Worm (Caenorhabditis elegans) whole organism, L1 larva: ENCODE measurements around the gene H39E23.3.

ENCODE experiments used
- aha-1 ChIP-seq: fragments of 150-350 bp; optimal IDR thresholded peaks from 2 replicates; lab custom pipeline; 2014; ENCODE audit warnings: missing biosample characterization, missing genetic modification characterization
- alr-1 ChIP-seq: fragments of 200-800 bp; sonication (Bioruptor generic); optimal IDR thresholded peaks from 2 replicates; lab custom pipeline; 2018; ENCODE audit warnings: borderline replicate concordance, mild to moderate bottlenecking, missing genetic modification characterization, missing compliant biosample characterization
- blmp-1 ChIP-seq: fragments of 150-350 bp; optimal IDR thresholded peaks from 2 replicates; lab custom pipeline; 2014; ENCODE audit warnings: missing biosample characterization, missing genetic modification characterization
- ceh-82 ChIP-seq, 3 experiments: fragments of 150-350 bp in 1 of 3; sonication (generic microtip) in 2 of 3; optimal IDR thresholded peaks; 2 replicates each; lab custom pipeline; 2014 to 2017; ENCODE audit warnings: missing biosample characterization in 3 of 3, missing genetic modification characterization in 3 of 3
- ces-1 ChIP-seq: fragments of 150-350 bp; optimal IDR thresholded peaks from 2 replicates; lab custom pipeline; 2014; ENCODE audit warnings: missing biosample characterization, missing genetic modification reagents, missing genetic modification characterization
- dpl-1 ChIP-seq, 3 experiments: fragments of 150-350 bp in 2 of 3; sonication (generic microtip) in 1 of 3; optimal IDR thresholded peaks; 2 replicates each; lab custom pipeline; 2014 to 2017; ENCODE audit warnings: missing biosample characterization in 3 of 3, missing genetic modification characterization in 3 of 3, missing genetic modification reagents in 3 of 3
- dsc-1 ChIP-seq: sonication (generic microtip); optimal IDR thresholded peaks from 2 replicates; lab custom pipeline; 2016; ENCODE audit warnings: mild to moderate bottlenecking, missing genetic modification characterization, missing compliant biosample characterization
- egl-13 ChIP-seq: sonication (generic microtip); optimal IDR thresholded peaks from 2 replicates; lab custom pipeline; 2016; ENCODE audit warnings: missing genotype, missing genetic modification reagents, missing genetic modification characterization, missing compliant biosample characterization
- fkh-10 ChIP-seq: sonication (generic microtip); optimal IDR thresholded peaks from 2 replicates; lab custom pipeline; 2017; ENCODE audit warnings: missing biosample characterization, missing genetic modification reagents, missing genetic modification characterization
- fkh-4 ChIP-seq: sonication (generic microtip); optimal IDR thresholded peaks from 2 replicates; lab custom pipeline; 2016; ENCODE audit warnings: missing compliant biosample characterization, missing genetic modification characterization, borderline replicate concordance
- fkh-8 ChIP-seq: sonication (generic microtip); optimal IDR thresholded peaks from 2 replicates; lab custom pipeline; 2016; ENCODE audit warnings: mild to moderate bottlenecking, missing genetic modification characterization, missing compliant biosample characterization
- hlh-17 ChIP-seq: fragments of 200-800 bp; sonication (Bioruptor generic); optimal IDR thresholded peaks from 2 replicates; lab custom pipeline; 2018; ENCODE audit warnings: missing genetic modification characterization, mild to moderate bottlenecking, missing compliant biosample characterization, moderate library complexity, borderline replicate concordance
- hlh-4 ChIP-seq: sonication (generic microtip); optimal IDR thresholded peaks from 2 replicates; lab custom pipeline; 2016; ENCODE audit warnings: mild to moderate bottlenecking, missing genetic modification characterization, missing compliant biosample characterization
- lin-14 ChIP-seq: fragments of 200-800 bp; sonication (Bioruptor generic); optimal IDR thresholded peaks from 2 replicates; lab custom pipeline; 2018; ENCODE audit warnings: mild to moderate bottlenecking, missing genetic modification characterization, moderate library complexity, missing compliant biosample characterization
- lin-35 ChIP-seq, 2 experiments: fragments of 150-350 bp; optimal IDR thresholded peaks; 2 replicates each; lab custom pipeline; 2014; ENCODE audit warnings: missing biosample characterization in 2 of 2, missing genetic modification characterization in 2 of 2, missing genetic modification reagents in 2 of 2
- lin-39 ChIP-seq: fragments of 150-350 bp; optimal IDR thresholded peaks from 2 replicates; lab custom pipeline; 2014; ENCODE audit warnings: missing biosample characterization, missing genetic modification reagents, missing genetic modification characterization
- lir-3 ChIP-seq: sonication (generic microtip); optimal IDR thresholded peaks from 2 replicates; lab custom pipeline; 2016; ENCODE audit warnings: mild to moderate bottlenecking, missing genetic modification characterization, moderate library complexity, missing compliant biosample characterization; ENCODE audit not compliant: poor library complexity
- lsy-2 ChIP-seq, 2 experiments: fragments of 150-350 bp; optimal IDR thresholded peaks; 2 replicates each; lab custom pipeline; 2014; ENCODE audit warnings: missing biosample characterization in 2 of 2, missing genetic modification characterization in 2 of 2
- nhr-12 ChIP-seq: sonication (generic microtip); optimal IDR thresholded peaks from 2 replicates; lab custom pipeline; 2017; ENCODE audit warnings: missing biosample characterization, missing genetic modification characterization
- nhr-19 ChIP-seq: fragments of 200-800 bp; sonication (Bioruptor generic); conservative IDR thresholded peaks from 2 replicates; pipeline ENCODE4 v1.3.6; 2022; ENCODE audit warnings: missing genetic modification characterization, missing compliant biosample characterization
- nhr-20 ChIP-seq: sonication (generic microtip); optimal IDR thresholded peaks from 2 replicates; lab custom pipeline; 2016; ENCODE audit warnings: mild to moderate bottlenecking, missing genetic modification characterization, missing compliant biosample characterization
- nhr-28 ChIP-seq: fragments of 150-350 bp; optimal IDR thresholded peaks from 2 replicates; lab custom pipeline; 2014; ENCODE audit warnings: missing biosample characterization, missing genetic modification characterization
- nhr-47 ChIP-seq: sonication (generic microtip); optimal IDR thresholded peaks from 2 replicates; lab custom pipeline; 2016; ENCODE audit warnings: mild to moderate bottlenecking, missing genetic modification characterization, moderate library complexity, missing compliant biosample characterization
- nhr-71 ChIP-seq: sonication (generic microtip); optimal IDR thresholded peaks from 2 replicates; lab custom pipeline; 2016; ENCODE audit warnings: mild to moderate bottlenecking, missing genetic modification characterization, moderate library complexity, missing compliant biosample characterization
- pax-3 ChIP-seq: fragments of 200-800 bp; sonication (Bioruptor generic); optimal IDR thresholded peaks from 2 replicates; lab custom pipeline; 2018; ENCODE audit warnings: mild to moderate bottlenecking, missing genetic modification characterization, moderate library complexity, missing compliant biosample characterization
- pqm-1 ChIP-seq: sonication (generic microtip); optimal IDR thresholded peaks from 3 replicates; lab custom pipeline; 2017; ENCODE audit warnings: missing biosample characterization, missing genetic modification characterization
- rnt-1 ChIP-seq: sonication (generic microtip); optimal IDR thresholded peaks from 2 replicates; lab custom pipeline; 2016; ENCODE audit warnings: mild to moderate bottlenecking, missing genetic modification characterization, moderate library complexity, missing compliant biosample characterization
- snpc-4 ChIP-seq: fragments of 150-350 bp; optimal IDR thresholded peaks from 2 replicates; lab custom pipeline; 2014; ENCODE audit warnings: missing biosample characterization, missing genetic modification characterization
- snu-23 ChIP-seq: sonication (generic microtip); optimal IDR thresholded peaks from 2 replicates; lab custom pipeline; 2016; ENCODE audit warnings: missing genetic modification characterization, missing compliant biosample characterization
- swsn-7 ChIP-seq: sonication (generic microtip); optimal IDR thresholded peaks from 2 replicates; lab custom pipeline; 2016; ENCODE audit warnings: missing genetic modification characterization, missing compliant biosample characterization
- tlp-1 ChIP-seq: fragments of 150-350 bp; optimal IDR thresholded peaks from 2 replicates; lab custom pipeline; 2014; ENCODE audit warnings: missing biosample characterization, missing genetic modification characterization
- unc-130 ChIP-seq: fragments of 150-350 bp; optimal IDR thresholded peaks from 2 replicates; lab custom pipeline; 2017; ENCODE audit warnings: missing biosample characterization, missing genetic modification characterization, inconsistent platforms
- ztf-11 ChIP-seq, 2 experiments: sonication (generic microtip); optimal IDR thresholded peaks; 2 replicates each; lab custom pipeline; 2016 to 2017; ENCODE audit warnings: missing genetic modification characterization in 2 of 2, missing biosample characterization in 1 of 2, missing compliant biosample characterization in 1 of 2
- ztf-4 ChIP-seq: fragments of 150-350 bp; optimal IDR thresholded peaks from 2 replicates; lab custom pipeline; 2014; ENCODE audit warnings: missing biosample characterization, missing genetic modification characterization

H39E23.3 gene

DNA sequence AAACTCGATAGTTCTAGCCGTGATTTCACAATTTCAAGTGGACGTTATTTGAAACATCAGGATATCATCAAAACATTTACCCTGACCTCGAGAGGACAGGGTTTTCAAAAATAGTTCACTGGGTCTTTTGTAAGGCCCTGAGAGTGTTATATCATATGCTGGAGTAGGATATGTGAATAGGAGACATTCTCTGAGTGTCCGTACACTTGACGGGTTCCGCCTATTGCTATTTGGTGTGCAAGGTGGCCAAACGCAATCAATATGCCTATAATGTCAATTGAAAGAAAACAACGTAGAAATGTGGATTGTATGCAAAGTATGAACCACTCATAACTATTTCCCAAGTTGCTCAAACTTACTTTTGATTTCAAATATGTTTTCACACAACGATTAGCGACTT lies 10.3 kb upstream of the H39E23.3 start:
- TF ChIP-seq rnt-1 (peak; percentile 11), fkh-4 (tag; lab: Kevin White, UChicago) (no peak), lin-14 (GFP tag; lab: Kevin White, UChicago) (no peak), snpc-4 (tag; lab: Kevin White, UChicago) (peak; percentile 26)

DNA sequence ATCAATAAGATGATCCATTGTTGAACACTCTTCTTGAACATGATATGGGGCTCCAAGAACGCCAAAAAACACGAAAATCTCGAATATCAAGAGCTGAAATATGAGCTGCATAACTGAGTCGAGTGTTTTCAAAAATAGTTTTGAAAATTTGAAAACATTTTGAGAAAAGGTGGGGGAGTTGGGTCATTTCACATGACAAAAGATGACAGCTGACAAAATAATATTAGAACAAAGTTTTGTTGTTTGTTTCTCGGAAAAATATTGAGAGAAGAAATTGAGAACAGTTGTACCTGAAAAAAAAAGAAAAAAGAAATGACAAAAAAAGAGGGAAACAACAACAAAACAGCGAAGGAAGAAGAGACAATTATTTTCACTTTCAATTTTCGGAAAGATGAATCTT lies 9.1 kb upstream of the H39E23.3 start, which contains the start of the genes D1086.2 and D1086.1:
Gene D1086.2 (minus strand): TSS at position 150 of the 400 bp plus-strand sequence.
Gene D1086.1 (plus strand): TSS at position 340 of the 400 bp plus-strand sequence.
- TF ChIP-seq egl-13 (tag; lab: Kevin White, UChicago) (no peak), aha-1 (tag; lab: Kevin White, UChicago) (no peak), nhr-20 (tag; lab: Kevin White, UChicago) (peak; percentile 30), lin-39 (tag; lab: Kevin White, UChicago) (peak; percentile 16), dpl-1 (GFP tag; optimal IDR thresholded peaks at IDR 0.05; lab: Kevin White, UChicago) (no peak), lin-14 (GFP tag; lab: Kevin White, UChicago) (peak; percentile 73), alr-1 (no peak), snu-23 (GFP tag; lab: Kevin White, UChicago) (no peak), nhr-71 (peak; percentile 60), unc-130 (tag; lab: Kevin White, UChicago) (no peak), nhr-19 (GFP tag; lab: Robert Waterston, UW) (peak; percentile 35), lir-3 (no peak), fkh-8 (tag; lab: Kevin White, UChicago) (no peak), rnt-1 (peak; percentile 21), ceh-82 (tag; optimal IDR thresholded peaks at IDR 0.05; lab: Kevin White, UChicago) (no peak), ces-1 (GFP tag; lab: Kevin White, UChicago) (no peak), lsy-2 (tag; optimal IDR thresholded peaks at IDR 0.05; lab: Kevin White, UChicago) (peak in 1 of 2 experiments; percentile 2), ztf-11 (tag; optimal IDR thresholded peaks at IDR 0.05; lab: Kevin White, UChicago) (no peak), hlh-17 (no peak), dsc-1 (tag; lab: Kevin White, UChicago) (no peak)

ce11 chrV:14100886-14101285 lies 6.7 kb upstream of the H39E23.3 start, which contains the start of gene D1086.12:
Gene D1086.12, plus strand, starts transcription at chrV:14101186.
- TF ChIP-seq rnt-1 = peak; percentile 25
- TF ChIP-seq pqm-1 (tag; lab: Kevin White, UChicago) = no peak
- no peak for TF ChIP-seq egl-13 (tag; lab: Kevin White, UChicago)
- TF ChIP-seq lin-14 (GFP tag; lab: Kevin White, UChicago) = peak; percentile 48

DNA sequence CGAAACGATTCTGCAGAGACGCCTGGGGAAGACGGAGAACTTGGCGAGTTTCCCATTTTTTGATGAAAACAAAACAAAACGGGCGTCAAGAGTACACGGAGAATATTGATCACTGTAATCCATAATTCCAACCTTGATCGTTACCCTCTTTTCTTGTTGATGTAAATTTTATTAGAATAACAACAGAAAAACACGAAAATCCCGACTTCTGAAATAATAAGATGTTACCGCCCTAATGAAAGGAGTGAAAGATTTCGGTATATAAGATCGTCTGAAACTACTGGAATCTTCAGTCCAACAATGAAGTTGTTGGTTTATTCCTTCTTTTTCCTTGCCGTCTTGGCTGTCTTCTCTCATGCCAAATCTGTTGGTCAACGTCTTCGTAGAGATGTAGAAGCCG lies 3.6 kb upstream of the H39E23.3 start, which contains the start of gene D1086.9:
Gene D1086.9 (plus strand): TSS at position 301 of the 400 bp plus-strand sequence.
- TF ChIP-seq fkh-10 (no peak), nhr-28 (tag; lab: Kevin White, UChicago) (no peak), fkh-8 (tag; lab: Kevin White, UChicago) (no peak), hlh-4 (tag; lab: Kevin White, UChicago) (no peak), nhr-47 (tag; lab: Kevin White, UChicago) (no peak), nhr-12 (tag; lab: Kevin White, UChicago) (no peak), tlp-1 (tag; lab: Kevin White, UChicago) (no peak), pax-3 (tag; lab: Kevin White, UChicago) (no peak), blmp-1 (tag; lab: Kevin White, UChicago) (no peak), ztf-4 (tag; lab: Kevin White, UChicago) (no peak), swsn-7 (tag; lab: Kevin White, UChicago) (no peak), lin-35 (GFP tag; optimal IDR thresholded peaks at IDR 0.05; lab: Kevin White, UChicago) (no peak)
